Worm (Caenorhabditis elegans) whole organism, late embryonic: Measurements from ENCODE around the gene ZC132.11.

ENCODE experiments used
- K02D7.2 ChIP-seq: sonication (generic microtip); optimal IDR thresholded peaks from 2 replicates; lab custom pipeline; 2017; ENCODE audit warnings: mild to moderate bottlenecking, missing genetic modification characterization, missing compliant biosample characterization
- K09A11.1 ChIP-seq: sonication (generic microtip); optimal IDR thresholded peaks from 2 replicates; lab custom pipeline; 2017; ENCODE audit warnings: antibody characterized with exemption, mild to moderate bottlenecking, missing genetic modification characterization, missing compliant biosample characterization; ENCODE audit not compliant: insufficient read depth
- T23F11.4 ChIP-seq: fragments of 200-800 bp; sonication (Bioruptor generic); optimal IDR thresholded peaks from 2 replicates; lab custom pipeline; 2018; ENCODE audit warnings: mild to moderate bottlenecking, missing genetic modification characterization, missing compliant biosample characterization
- Y22D7AL.16 ChIP-seq: sonication (generic microtip); optimal IDR thresholded peaks from 2 replicates; lab custom pipeline; 2016; ENCODE audit warnings: missing genetic modification characterization, missing compliant biosample characterization
- ceh-18 ChIP-seq: sonication (generic microtip); optimal IDR thresholded peaks from 2 replicates; lab custom pipeline; 2016; ENCODE audit warnings: missing genetic modification characterization, missing compliant biosample characterization
- ceh-19 ChIP-seq: fragments of 200-800 bp; sonication (Bioruptor generic); optimal IDR thresholded peaks from 2 replicates; lab custom pipeline; 2018; ENCODE audit warnings: mild to moderate bottlenecking, missing genetic modification characterization, missing compliant biosample characterization
- ceh-2 ChIP-seq: sonication (generic microtip); optimal IDR thresholded peaks from 2 replicates; lab custom pipeline; 2016; ENCODE audit warnings: missing genotype, missing genetic modification characterization, missing compliant biosample characterization
- ceh-24 ChIP-seq: sonication (generic microtip); optimal IDR thresholded peaks from 2 replicates; lab custom pipeline; 2016; ENCODE audit warnings: mild to moderate bottlenecking, missing genetic modification characterization, missing compliant biosample characterization
- ceh-45 ChIP-seq: fragments of 200-800 bp; sonication (Bioruptor generic); IDR thresholded peaks from 2 replicates; pipeline ENCODE4 v1.3.6; 2022; ENCODE audit warnings: missing genetic modification reagents, missing genetic modification characterization, missing compliant biosample characterization
- ceh-48 ChIP-seq: sonication (generic microtip); optimal IDR thresholded peaks from 2 replicates; lab custom pipeline; 2016; ENCODE audit warnings: missing genetic modification characterization, inconsistent platforms, missing compliant biosample characterization
- ceh-6 ChIP-seq: fragments of 200-800 bp; sonication (Bioruptor generic); optimal IDR thresholded peaks from 2 replicates; lab custom pipeline; 2018; ENCODE audit warnings: mild to moderate bottlenecking, missing genetic modification characterization, missing compliant biosample characterization
- ceh-9 ChIP-seq: sonication (generic microtip); optimal IDR thresholded peaks from 2 replicates; lab custom pipeline; 2016; ENCODE audit warnings: mild to moderate bottlenecking, missing genetic modification characterization, inconsistent platforms, missing compliant biosample characterization
- dmd-4 ChIP-seq: sonication (generic microtip); optimal IDR thresholded peaks from 2 replicates; lab custom pipeline; 2016; ENCODE audit warnings: borderline replicate concordance, missing genetic modification characterization, missing compliant biosample characterization
- dve-1 ChIP-seq: sonication (generic microtip); optimal IDR thresholded peaks from 2 replicates; lab custom pipeline; 2017; ENCODE audit warnings: antibody characterized with exemption, mild to moderate bottlenecking, missing genetic modification characterization, missing compliant biosample characterization
- elt-2 ChIP-seq: sonication (generic microtip); optimal IDR thresholded peaks from 2 replicates; lab custom pipeline; 2016; ENCODE audit warnings: missing genetic modification reagents, missing genetic modification characterization, missing compliant biosample characterization
- elt-4 ChIP-seq: sonication (generic microtip); optimal IDR thresholded peaks from 2 replicates; lab custom pipeline; 2016; ENCODE audit warnings: missing genetic modification characterization, missing compliant biosample characterization
- ets-4 ChIP-seq: sonication (generic microtip); optimal IDR thresholded peaks from 2 replicates; lab custom pipeline; 2016; ENCODE audit warnings: missing genetic modification characterization, missing compliant biosample characterization
- eyg-1 ChIP-seq: sonication (generic microtip); optimal IDR thresholded peaks from 2 replicates; lab custom pipeline; 2016; ENCODE audit warnings: missing genotype, missing genetic modification characterization, missing compliant biosample characterization
- fkh-10 ChIP-seq: fragments of 150-350 bp; optimal IDR thresholded peaks from 2 replicates; lab custom pipeline; 2014; ENCODE audit warnings: missing biosample characterization, missing genetic modification reagents, missing genetic modification characterization
- fkh-6 ChIP-seq: sonication (generic microtip); optimal IDR thresholded peaks from 2 replicates; lab custom pipeline; 2016; ENCODE audit warnings: missing genetic modification characterization, missing compliant biosample characterization
- gmeb-2 ChIP-seq: sonication (generic microtip); optimal IDR thresholded peaks from 2 replicates; lab custom pipeline; 2016; ENCODE audit warnings: missing genetic modification characterization, inconsistent platforms, missing compliant biosample characterization
- hlh-15 ChIP-seq: sonication (generic microtip); optimal IDR thresholded peaks from 2 replicates; lab custom pipeline; 2016; ENCODE audit warnings: missing genetic modification characterization, missing compliant biosample characterization
- hlh-30 ChIP-seq: sonication (generic microtip); optimal IDR thresholded peaks from 2 replicates; lab custom pipeline; 2017; ENCODE audit warnings: antibody characterized with exemption, missing genetic modification characterization, missing compliant biosample characterization; ENCODE audit not compliant: insufficient read depth
- lin-11 ChIP-seq: fragments of 200-800 bp; sonication (Bioruptor generic); optimal IDR thresholded peaks from 2 replicates; lab custom pipeline; 2018; ENCODE audit warnings: mild to moderate bottlenecking, missing genetic modification characterization, missing compliant biosample characterization
- mec-3 ChIP-seq: sonication (generic microtip); optimal IDR thresholded peaks from 2 replicates; lab custom pipeline; 2016; ENCODE audit warnings: borderline replicate concordance, missing genetic modification characterization, missing compliant biosample characterization
- nhr-11 ChIP-seq: fragments of 150-350 bp; optimal IDR thresholded peaks from 2 replicates; lab custom pipeline; 2014; ENCODE audit warnings: missing biosample characterization, missing genetic modification characterization
- npax-4 ChIP-seq: sonication (generic microtip); optimal IDR thresholded peaks from 2 replicates; lab custom pipeline; 2016; ENCODE audit warnings: missing genetic modification characterization, missing compliant biosample characterization
- pha-2 ChIP-seq: sonication (generic microtip); optimal IDR thresholded peaks from 2 replicates; lab custom pipeline; 2017; ENCODE audit warnings: mild to moderate bottlenecking, missing genetic modification characterization, missing compliant biosample characterization
- ref-2 ChIP-seq: sonication (generic microtip); optimal IDR thresholded peaks from 2 replicates; lab custom pipeline; 2016; ENCODE audit warnings: missing genetic modification characterization, missing compliant biosample characterization
- rnt-1 ChIP-seq: sonication (generic microtip); optimal IDR thresholded peaks from 2 replicates; lab custom pipeline; 2016; ENCODE audit warnings: missing genetic modification characterization, missing compliant biosample characterization
- sdc-2 ChIP-seq: sonication (generic microtip); optimal IDR thresholded peaks from 2 replicates; lab custom pipeline; 2016; ENCODE audit warnings: missing genotype, missing genetic modification characterization, missing compliant biosample characterization
- sox-4 ChIP-seq: sonication (generic microtip); optimal IDR thresholded peaks from 2 replicates; lab custom pipeline; 2017; ENCODE audit warnings: mild to moderate bottlenecking, missing genetic modification characterization, inconsistent platforms, missing compliant biosample characterization
- tbx-2 ChIP-seq: sonication (generic microtip); optimal IDR thresholded peaks from 2 replicates; lab custom pipeline; 2016; ENCODE audit warnings: missing genetic modification characterization, missing compliant biosample characterization
- ttx-3 ChIP-seq: sonication (generic microtip); optimal IDR thresholded peaks from 2 replicates; lab custom pipeline; 2016; ENCODE audit warnings: missing genetic modification reagents, missing genetic modification characterization, missing compliant biosample characterization
- unc-3 ChIP-seq, 2 experiments: fragments of 200-800 bp in 1 of 2; sonication (Bioruptor generic) in 1 of 2; sonication (generic microtip) in 1 of 2; conservative IDR thresholded peaks in 1 of 2; optimal IDR thresholded peaks in 1 of 2; 2 replicates each; pipeline versions ENCODE4 v1.3.6 to Lab custom; 2016 to 2022; ENCODE audit warnings: missing compliant biosample characterization in 2 of 2, missing genetic modification characterization in 2 of 2, missing genetic modification reagents in 1 of 2
- unc-42 ChIP-seq: sonication (generic microtip); optimal IDR thresholded peaks from 2 replicates; lab custom pipeline; 2016; ENCODE audit warnings: missing genotype, missing genetic modification characterization, missing compliant biosample characterization
- unc-55 ChIP-seq: sonication (generic microtip); optimal IDR thresholded peaks from 2 replicates; lab custom pipeline; 2017; ENCODE audit warnings: missing biosample characterization, missing genetic modification reagents, missing genetic modification characterization
- zip-5 ChIP-seq: sonication (generic microtip); optimal IDR thresholded peaks from 2 replicates; lab custom pipeline; 2016; ENCODE audit warnings: missing genetic modification characterization, missing compliant biosample characterization

The ZC132.11 gene

DNA sequence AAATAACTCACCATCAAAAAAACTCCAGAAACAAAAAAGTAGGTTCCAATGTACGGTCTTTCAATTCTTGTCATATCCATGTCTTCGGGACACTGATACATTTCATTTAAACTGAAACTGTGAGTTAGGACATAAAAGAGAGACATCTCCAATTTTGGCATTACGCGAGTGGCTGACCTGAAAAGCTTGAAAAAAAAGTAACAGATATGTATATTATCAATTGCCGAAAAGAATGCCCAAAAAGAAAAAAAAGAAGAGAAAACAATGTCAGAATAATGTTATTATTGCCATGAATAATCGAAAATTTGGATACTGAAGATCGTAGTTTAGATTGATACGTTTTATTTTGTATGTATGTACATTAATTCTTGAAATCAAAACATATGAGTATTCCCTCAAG, 42.0 kb downstream of the ZC132.11 start, which contains the start of gene srt-14:
TSS of gene srt-14 (minus strand) at position 101 of the 400 bp plus-strand sequence.
- no peak for TF ChIP-seq fkh-6 (tag; lab: Kevin White, UChicago)
- TF ChIP-seq nhr-11 = no peak
- TF ChIP-seq ceh-9 (tag; lab: Kevin White, UChicago) = no peak
- TF ChIP-seq T23F11.4 = no peak
- no peak for TF ChIP-seq sdc-2 (tag; lab: Kevin White, UChicago)
- TF ChIP-seq lin-11 (tag; lab: Kevin White, UChicago) = no peak
- TF ChIP-seq dve-1 (tag; lab: Kevin White, UChicago) = no peak
- TF ChIP-seq pha-2 (tag; lab: Kevin White, UChicago) = no peak
- no peak for TF ChIP-seq unc-3 (GFP tag; conservative IDR thresholded peaks at IDR 0.05; lab: Robert Waterston, UW)
- TF ChIP-seq unc-3 (tag; optimal IDR thresholded peaks at IDR 0.05; lab: Kevin White, UChicago) = no peak
- TF ChIP-seq ceh-19 (GFP tag; lab: Kevin White, UChicago) = no peak
- TF ChIP-seq ref-2 (tag; lab: Kevin White, UChicago) = no peak
- no peak for TF ChIP-seq gmeb-2 (tag; lab: Kevin White, UChicago)
- no peak for TF ChIP-seq ets-4 (tag; lab: Kevin White, UChicago)
- no peak for TF ChIP-seq K02D7.2 (tag; lab: Kevin White, UChicago)
- TF ChIP-seq Y22D7AL.16 (tag; lab: Kevin White, UChicago) = no peak
- no peak for TF ChIP-seq ceh-2 (tag; lab: Kevin White, UChicago)
- no peak for TF ChIP-seq zip-5 (tag; lab: Kevin White, UChicago)
- no peak for TF ChIP-seq ceh-18 (tag; lab: Kevin White, UChicago)

DNA sequence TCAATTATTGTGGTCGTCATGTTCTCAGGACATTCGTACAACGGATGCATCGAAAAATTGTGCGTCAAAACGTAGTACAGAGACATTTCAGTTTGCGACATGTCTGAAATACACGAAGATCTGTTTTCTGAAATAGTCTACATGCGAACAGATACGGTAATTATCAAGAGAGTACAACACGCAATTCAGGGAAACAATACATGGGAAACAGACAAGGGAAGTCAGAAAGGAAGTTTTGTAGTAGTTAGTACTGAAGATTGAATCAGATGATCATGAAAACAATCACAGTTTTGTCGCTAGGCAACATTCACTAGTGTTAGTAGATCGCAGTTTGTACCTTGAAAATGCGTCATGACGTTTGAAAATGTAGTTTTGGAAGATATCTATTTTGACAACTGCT, 48.4 kb downstream of the ZC132.11 start, which contains the start of gene srt-13:
TSS of gene srt-13 (minus strand) at position 101 of the 400 bp plus-strand sequence.
- TF ChIP-seq ceh-48 (tag; lab: Kevin White, UChicago) (no peak), elt-4 (no peak), K02D7.2 (tag; lab: Kevin White, UChicago) (no peak), tbx-2 (tag; lab: Kevin White, UChicago) (no peak), unc-3 (GFP tag; conservative IDR thresholded peaks at IDR 0.05; lab: Robert Waterston, UW) (no peak), unc-3 (tag; optimal IDR thresholded peaks at IDR 0.05; lab: Kevin White, UChicago) (no peak), fkh-10 (GFP tag; lab: Kevin White, UChicago) (no peak), hlh-30 (no peak), rnt-1 (tag; lab: Kevin White, UChicago) (no peak), unc-42 (no peak)

- no peak for TF ChIP-seq gmeb-2 (tag; lab: Kevin White, UChicago)
- TF ChIP-seq ttx-3 (tag; lab: Kevin White, UChicago) = no peak
- no peak for TF ChIP-seq dmd-4
- TF ChIP-seq ceh-24 (tag; lab: Kevin White, UChicago) = no peak
- no peak for TF ChIP-seq K09A11.1
- TF ChIP-seq hlh-15 (tag; lab: Kevin White, UChicago) = no peak
- no peak for TF ChIP-seq npax-4 (tag; lab: Kevin White, UChicago)
- TF ChIP-seq lin-11 (tag; lab: Kevin White, UChicago) = no peak
- no peak for TF ChIP-seq ceh-45 (GFP tag; lab: Robert Waterston, UW)
- no peak for TF ChIP-seq Y22D7AL.16 (tag; lab: Kevin White, UChicago)
- TF ChIP-seq elt-2 (tag; lab: Kevin White, UChicago) = no peak
- TF ChIP-seq sox-4 = no peak
- no peak for TF ChIP-seq tbx-2 (tag; lab: Kevin White, UChicago)
- TF ChIP-seq eyg-1 (tag; lab: Kevin White, UChicago) = no peak
- TF ChIP-seq mec-3 = no peak
- no peak for TF ChIP-seq ceh-6 (GFP tag; lab: Kevin White, UChicago)
- no peak for TF ChIP-seq unc-55 (GFP tag; lab: Kevin White, UChicago)
- no peak for TF ChIP-seq zip-5 (tag; lab: Kevin White, UChicago)
Observed at ce11 chrV:4248359-4248758, 50.1 kb downstream of the ZC132.11 start.
